Fruit fly (Drosophila melanogaster) whole organism: Measurements from ENCODE around the gene VhaM9.7-d.
A peak's percentile ranks its signal among the peaks of the same experiment; 100 is the strongest.

ENCODE experiments used
- CG8478 ChIP-seq: fragments of >200 bp; optimal IDR thresholded peaks from 2 replicates; lab custom pipeline; 2018; ENCODE audit warnings: inconsistent platforms
- Dll ChIP-seq: fragments of >200 bp; optimal IDR thresholded peaks from 2 replicates; lab custom pipeline; 2017
- EcR ChIP-seq, 2 experiments: fragments of >200 bp; optimal IDR thresholded peaks; 2 replicates each; lab custom pipeline; 2017; ENCODE audit warnings: missing biosample characterization in 2 of 2, missing genetic modification characterization in 2 of 2, missing genetic modification reagents in 2 of 2
- pan ChIP-seq: fragments of >200 bp; optimal IDR thresholded peaks from 2 replicates; lab custom pipeline; 2017
- psq ChIP-seq: fragments of >200 bp; optimal IDR thresholded peaks from 2 replicates; lab custom pipeline; 2017
- usp ChIP-seq: fragments of >200 bp; optimal IDR thresholded peaks from 2 replicates; lab custom pipeline; 2017; ENCODE audit warnings: missing biosample characterization, missing genetic modification characterization, mixed read lengths

VhaM9.7-d gene

DNA sequence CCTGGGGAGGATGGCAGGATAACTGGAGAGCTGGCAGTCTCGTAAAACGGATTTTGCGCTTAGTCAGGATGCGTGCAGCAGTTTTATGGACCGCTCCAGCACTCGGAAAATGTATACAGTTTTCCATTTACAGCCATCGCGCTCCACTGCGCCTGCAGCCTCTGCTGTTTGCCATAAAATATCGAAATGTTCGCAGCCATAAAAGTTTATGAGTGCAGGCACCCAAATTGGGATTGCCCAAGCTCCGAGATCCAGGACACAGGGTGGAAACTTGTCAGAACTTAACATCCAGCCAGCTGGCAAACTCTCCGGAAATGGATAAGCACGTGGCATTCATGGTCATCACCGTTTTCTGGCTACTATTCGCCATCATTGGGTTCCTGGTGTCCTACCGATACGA, at the start of gene VhaM9.7-d:
VhaM9.7-d (plus strand) TSS at position 301 of the 400 bp plus-strand sequence.
- no peak for TF ChIP-seq psq (lab: Kevin White, UChicago)
- TF ChIP-seq Dll = no peak
- TF ChIP-seq EcR (GFP tag; optimal IDR thresholded peaks at IDR 0.05; lab: Kevin White, UChicago) = no peak
- no peak for TF ChIP-seq usp
- no peak for TF ChIP-seq pan (lab: Kevin White, UChicago)
- TF ChIP-seq CG8478 = no peak

DNA sequence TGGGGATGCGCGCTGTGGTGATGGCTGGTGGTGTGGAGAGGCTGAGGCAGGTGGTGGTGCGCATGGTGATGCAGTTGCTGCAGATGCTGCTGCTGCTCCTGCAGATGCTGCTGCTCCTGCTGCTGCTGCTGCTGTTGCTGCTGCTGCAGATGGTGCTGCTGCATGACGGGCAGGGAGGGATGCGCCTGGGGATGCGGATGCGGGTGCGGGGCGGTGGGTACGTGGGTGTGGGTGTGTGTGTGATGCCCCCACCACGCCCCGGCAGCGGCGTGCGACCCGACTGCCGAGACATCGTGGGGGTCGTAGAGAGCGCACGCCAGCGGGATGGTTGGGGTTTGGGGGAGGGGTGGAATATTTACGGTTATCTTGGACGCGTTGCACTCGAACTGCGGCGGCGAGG, 42.1 kb upstream of the VhaM9.7-d start:
- no peak for TF ChIP-seq usp
- no peak for TF ChIP-seq Dll
- no peak for TF ChIP-seq CG8478
- TF ChIP-seq psq (lab: Kevin White, UChicago) = no peak
- TF ChIP-seq EcR (GFP tag; optimal IDR thresholded peaks at IDR 0.05; lab: Kevin White, UChicago) = no peak
- no peak for TF ChIP-seq pan (lab: Kevin White, UChicago)

DNA sequence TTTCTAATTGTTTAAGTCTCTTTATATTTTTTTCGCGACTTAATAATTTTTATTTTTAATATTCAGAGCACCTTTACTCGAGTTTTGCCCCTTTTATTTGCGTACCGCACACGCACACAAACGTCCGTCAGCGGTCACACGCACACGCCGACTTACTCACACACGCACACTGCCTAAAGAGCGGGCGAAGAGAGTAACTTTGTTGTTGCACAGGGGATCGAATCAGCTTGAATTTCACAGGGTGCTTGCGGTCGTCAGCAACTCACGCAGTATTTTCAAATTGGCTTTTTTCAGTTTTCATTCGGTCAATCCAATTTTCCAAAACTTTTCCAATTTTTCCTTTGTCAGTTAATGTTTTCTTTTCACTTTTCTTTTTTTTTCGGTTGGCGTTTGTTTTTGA, 41.7 kb upstream of the VhaM9.7-d start:
- TF ChIP-seq Dll (no peak), pan (lab: Kevin White, UChicago) (no peak), CG8478 (no peak), psq (lab: Kevin White, UChicago) (no peak), usp (no peak), EcR (GFP tag; optimal IDR thresholded peaks at IDR 0.05; lab: Kevin White, UChicago) (no peak)

DNA sequence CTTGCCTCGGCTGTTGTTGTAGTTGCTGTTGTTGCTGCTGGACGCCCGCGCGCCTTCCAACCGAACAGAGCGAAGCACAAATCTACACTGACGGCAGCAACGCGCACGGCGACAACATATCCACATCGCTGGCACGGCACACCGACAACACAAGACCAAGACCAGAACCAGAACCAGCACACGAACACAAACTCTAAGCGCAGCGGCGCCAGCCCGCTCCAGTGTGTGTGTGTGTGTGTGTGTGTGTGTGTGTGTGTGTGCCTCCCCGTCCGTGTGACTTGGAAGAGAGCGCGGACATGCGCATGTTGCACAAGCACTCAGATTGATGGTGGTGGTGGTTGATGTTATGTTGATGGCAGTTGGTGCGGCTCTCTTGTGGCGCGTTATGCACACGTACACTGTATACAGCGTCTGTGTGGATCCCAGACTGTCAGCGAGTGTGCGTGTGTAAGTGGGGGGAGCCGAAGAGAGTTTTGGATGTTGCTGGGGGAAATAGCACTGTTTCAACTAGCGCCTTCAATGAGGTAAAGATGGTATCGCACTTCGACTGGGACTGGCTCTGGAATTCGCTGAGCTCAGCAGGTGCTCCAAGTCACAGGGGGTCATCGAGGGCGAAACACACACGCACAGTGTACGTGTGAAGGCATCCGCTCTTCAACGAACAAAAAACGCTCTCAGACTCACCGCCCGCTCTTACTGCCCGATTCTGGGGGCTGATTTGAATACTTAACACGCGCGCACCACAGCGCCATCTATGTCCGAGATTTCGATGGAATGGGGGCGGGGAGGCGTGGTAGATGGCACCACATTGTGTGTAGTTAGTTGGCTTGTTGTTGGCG, 40.6 kb upstream of the VhaM9.7-d start:
- TF ChIP-seq pan (lab: Kevin White, UChicago) (no peak), Dll (peak; percentile 17), CG8478 (peak; percentile 56)

DNA sequence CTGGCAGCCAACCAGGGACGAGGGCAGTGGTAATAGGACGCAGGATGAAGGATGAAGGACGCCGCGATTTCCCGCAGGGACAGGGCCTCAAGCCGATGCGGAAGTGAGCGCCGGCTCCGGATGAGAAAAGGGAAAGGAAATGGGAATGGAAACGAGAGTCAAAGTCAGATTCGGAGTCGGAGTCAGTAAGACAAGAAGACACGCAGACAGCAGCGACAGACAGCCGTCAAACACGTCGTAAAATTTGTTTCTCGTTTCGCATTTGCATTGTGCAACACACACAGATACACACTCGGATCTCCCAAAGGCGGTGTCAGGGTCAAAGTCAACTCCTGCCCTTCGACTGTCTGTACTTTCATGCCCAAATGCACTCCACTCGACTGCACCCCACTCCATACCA, 38.7 kb upstream of the VhaM9.7-d start:
- no peak for TF ChIP-seq usp
- TF ChIP-seq Dll = no peak
- TF ChIP-seq CG8478 = no peak
- no peak for TF ChIP-seq EcR (GFP tag; optimal IDR thresholded peaks at IDR 0.05; lab: Kevin White, UChicago)
- TF ChIP-seq psq (lab: Kevin White, UChicago) = no peak
- TF ChIP-seq pan (lab: Kevin White, UChicago) = no peak

DNA sequence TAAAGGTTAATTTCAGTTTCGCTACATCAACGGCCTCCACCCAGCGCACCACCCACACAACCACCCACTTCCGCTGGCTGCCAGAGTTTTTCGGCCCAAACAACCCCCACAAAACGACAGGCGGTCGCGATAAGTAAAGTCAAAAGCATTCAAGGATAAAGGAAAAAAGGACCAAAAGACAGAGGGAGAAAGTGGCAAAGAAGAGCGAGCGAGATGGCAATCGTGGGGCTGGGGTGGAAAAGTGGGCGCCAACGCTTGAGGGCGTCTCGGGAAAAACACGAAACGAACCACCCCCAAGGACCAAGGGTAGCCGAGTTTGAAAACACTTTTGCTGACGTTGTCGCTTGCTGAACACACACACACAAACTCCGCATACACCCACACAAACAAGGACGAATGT, 34.5 kb upstream of the VhaM9.7-d start:
- TF ChIP-seq usp (no peak), EcR (GFP tag; optimal IDR thresholded peaks at IDR 0.05; lab: Kevin White, UChicago) (no peak), CG8478 (no peak), Dll (no peak), pan (lab: Kevin White, UChicago) (no peak), psq (lab: Kevin White, UChicago) (no peak)

DNA sequence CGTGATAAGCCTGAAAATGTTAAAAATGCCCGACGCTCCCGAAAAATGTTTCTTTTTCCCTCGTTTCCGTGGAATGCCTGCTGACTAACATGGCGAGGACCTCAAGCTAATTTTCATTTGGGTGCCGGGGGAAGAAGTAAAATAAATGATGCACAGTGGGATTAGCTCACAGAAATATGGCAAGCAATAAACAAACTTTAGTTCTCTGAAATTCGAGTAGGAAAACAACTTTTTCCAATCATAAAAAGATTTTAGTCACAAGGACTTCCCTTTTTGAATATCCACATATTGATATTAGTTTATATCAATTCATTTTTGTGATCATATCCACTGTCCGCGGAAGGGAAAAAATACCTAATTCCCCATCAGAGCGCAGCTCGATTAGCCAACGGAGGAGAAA, 33.7 kb upstream of the VhaM9.7-d start:
- TF ChIP-seq Dll = no peak
- TF ChIP-seq psq (lab: Kevin White, UChicago) = no peak
- TF ChIP-seq CG8478 = no peak
- no peak for TF ChIP-seq EcR (GFP tag; optimal IDR thresholded peaks at IDR 0.05; lab: Kevin White, UChicago)
- TF ChIP-seq usp = no peak
- TF ChIP-seq pan (lab: Kevin White, UChicago) = no peak

DNA sequence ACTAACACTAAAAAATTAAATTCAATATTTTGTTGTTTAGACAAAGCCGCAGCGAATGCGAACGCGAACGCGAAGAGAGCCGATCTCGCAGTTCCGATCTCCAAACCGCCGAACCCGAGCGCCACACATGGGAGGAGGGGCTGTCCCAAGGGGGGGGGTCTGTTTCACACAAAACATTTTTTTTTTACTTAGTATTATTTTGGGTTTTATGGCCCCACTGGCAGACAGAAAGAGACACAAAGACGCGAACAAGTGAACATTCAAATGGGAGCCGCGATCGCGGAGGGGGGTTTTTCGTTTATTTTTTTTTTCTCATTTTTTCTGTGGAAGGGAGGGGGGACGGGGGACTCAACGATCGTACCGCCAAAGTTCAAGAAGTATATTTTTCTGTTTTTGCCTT, 30.7 kb upstream of the VhaM9.7-d start:
- no peak for TF ChIP-seq pan (lab: Kevin White, UChicago)
- no peak for TF ChIP-seq psq (lab: Kevin White, UChicago)
- no peak for TF ChIP-seq Dll
- no peak for TF ChIP-seq usp
- no peak for TF ChIP-seq CG8478
- no peak for TF ChIP-seq EcR (GFP tag; optimal IDR thresholded peaks at IDR 0.05; lab: Kevin White, UChicago)

DNA sequence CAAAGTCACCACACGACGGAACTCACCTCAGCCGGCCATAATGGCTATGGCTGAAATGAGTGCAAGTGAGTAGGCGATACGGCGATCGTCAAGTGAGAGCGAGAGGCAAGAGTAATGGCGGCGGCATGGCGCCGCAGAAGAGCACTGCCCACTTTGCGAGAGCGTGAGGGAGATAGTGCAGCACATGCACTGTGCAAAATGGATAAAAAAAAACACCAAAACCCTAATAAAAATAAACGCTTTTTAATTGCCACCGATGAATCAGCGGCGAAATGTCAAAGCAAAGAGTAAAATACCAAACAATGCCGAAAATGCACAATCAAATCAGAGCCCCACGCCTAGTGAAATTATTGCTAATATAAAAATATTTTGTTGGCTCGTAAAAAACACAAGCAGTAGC, 26.3 kb upstream of the VhaM9.7-d start:
- no peak for TF ChIP-seq usp
- peak; percentile 54 for TF ChIP-seq CG8478
- TF ChIP-seq Dll = peak; percentile 73
- TF ChIP-seq EcR (GFP tag; optimal IDR thresholded peaks at IDR 0.05; lab: Kevin White, UChicago) = no peak
- TF ChIP-seq pan (lab: Kevin White, UChicago) = no peak
- TF ChIP-seq psq (lab: Kevin White, UChicago) = no peak

DNA sequence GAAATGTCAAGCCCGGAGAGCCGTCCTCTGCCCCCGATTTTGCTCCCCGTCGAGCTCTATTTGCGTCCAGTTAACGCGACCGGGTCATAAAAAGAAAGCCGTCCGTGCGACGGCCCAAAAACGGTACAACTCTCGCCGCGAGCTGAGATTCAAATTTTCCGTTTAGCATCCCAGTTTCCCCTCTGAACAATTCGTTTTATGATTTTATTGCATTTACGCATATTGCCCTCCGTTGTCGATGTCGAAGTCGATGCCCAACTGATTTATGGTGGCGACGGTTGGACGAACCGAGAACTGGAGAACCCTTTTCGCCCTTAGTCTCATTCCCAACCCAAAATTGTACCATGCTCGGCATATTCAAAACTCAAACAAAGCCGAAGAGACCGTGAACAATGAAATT, 23.6 kb upstream of the VhaM9.7-d start:
- no peak for TF ChIP-seq Dll
- no peak for TF ChIP-seq pan (lab: Kevin White, UChicago)
- TF ChIP-seq psq (lab: Kevin White, UChicago) = no peak
- TF ChIP-seq CG8478 = no peak
- TF ChIP-seq EcR (GFP tag; optimal IDR thresholded peaks at IDR 0.05; lab: Kevin White, UChicago) = no peak
- no peak for TF ChIP-seq usp

DNA sequence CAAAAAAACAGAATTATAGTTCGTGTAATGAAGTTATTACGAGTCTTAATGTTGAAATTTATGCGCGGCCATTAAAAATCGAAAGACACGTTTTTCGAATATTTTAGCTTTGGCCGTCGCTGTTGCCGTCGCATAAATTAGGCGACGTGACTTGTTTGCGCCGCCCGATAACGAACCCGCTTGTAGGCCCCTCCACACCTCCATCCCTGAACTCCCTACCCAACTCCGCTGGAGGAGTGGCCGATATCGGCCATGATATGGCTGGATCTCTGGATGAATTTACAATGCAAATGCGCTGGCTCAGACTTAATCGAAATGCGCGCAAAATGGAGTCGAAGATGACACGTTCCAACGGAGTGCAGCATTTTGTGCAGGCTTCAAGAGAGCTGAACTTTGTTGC, 20.6 kb upstream of the VhaM9.7-d start:
- TF ChIP-seq CG8478 (no peak), pan (lab: Kevin White, UChicago) (no peak), EcR (GFP tag; optimal IDR thresholded peaks at IDR 0.05; lab: Kevin White, UChicago) (no peak), psq (lab: Kevin White, UChicago) (no peak)

DNA sequence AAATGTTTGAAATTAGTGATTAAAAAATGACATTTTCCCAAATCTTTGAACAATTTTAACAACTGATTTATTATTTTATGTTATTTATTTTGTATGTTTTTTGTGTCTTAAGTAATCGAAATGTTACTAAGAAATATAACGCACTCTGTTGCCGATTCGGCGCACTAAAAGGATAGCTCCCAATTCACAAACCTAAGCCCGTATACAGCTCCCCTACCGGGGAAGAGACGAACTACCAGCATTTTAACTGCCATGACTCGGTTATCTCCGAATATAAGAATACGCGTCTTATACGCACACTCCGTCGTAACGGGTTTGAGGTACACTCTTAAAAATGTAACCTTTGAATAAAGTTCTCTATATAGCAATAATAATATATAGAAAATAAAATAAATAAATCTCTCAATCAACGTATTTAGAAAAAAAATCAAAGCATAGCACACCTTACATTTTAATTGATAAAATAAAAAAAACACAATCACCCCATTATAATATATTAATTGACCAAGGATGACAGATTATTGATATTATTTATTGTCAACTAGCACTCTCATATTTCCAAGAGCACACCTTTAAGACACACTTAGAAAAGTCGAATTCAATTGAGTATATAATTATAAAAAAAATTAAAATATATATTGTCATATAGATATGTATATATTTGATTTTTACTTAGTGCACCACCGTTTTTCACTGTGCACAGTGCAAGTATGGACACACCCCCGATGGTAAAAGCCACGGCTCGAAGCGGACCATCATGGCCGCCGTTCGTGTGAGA, 17.1 kb upstream of the VhaM9.7-d start:
- TF ChIP-seq usp = no peak
- TF ChIP-seq Dll = no peak
- no peak for TF ChIP-seq CG8478
- no peak for TF ChIP-seq EcR (GFP tag; optimal IDR thresholded peaks at IDR 0.05; lab: Kevin White, UChicago)
- TF ChIP-seq pan (lab: Kevin White, UChicago) = no peak
- no peak for TF ChIP-seq psq (lab: Kevin White, UChicago)
